Worm (Caenorhabditis elegans) whole organism, young adult: ENCODE data around the gene Y75B12A.2.
A peak's percentile ranks its signal among the peaks of the same experiment; 100 is the strongest.

Experiments
- B0261.1 ChIP-seq: sonication (generic microtip); optimal IDR thresholded peaks from 2 replicates; lab custom pipeline; 2016; ENCODE audit warnings: mild to moderate bottlenecking, missing genetic modification characterization, moderate library complexity, missing compliant biosample characterization
- D2030.7 ChIP-seq: fragments of 200-800 bp; sonication (Bioruptor generic); IDR thresholded peaks from 2 replicates; pipeline ENCODE4 v1.3.6; 2022; ENCODE audit warnings: missing genetic modification reagents, missing genetic modification characterization, missing compliant biosample characterization
- F23B12.7 ChIP-seq: sonication (generic microtip); optimal IDR thresholded peaks from 2 replicates; lab custom pipeline; 2017; ENCODE audit warnings: missing genetic modification characterization, mild to moderate bottlenecking, missing compliant biosample characterization, antibody characterized with exemption, moderate library complexity; ENCODE audit not compliant: insufficient read depth
- K11D2.4 ChIP-seq: fragments of 200-800 bp; sonication (Bioruptor generic); IDR thresholded peaks from 2 replicates; pipeline ENCODE4 v1.3.6; 2022; ENCODE audit warnings: missing genetic modification reagents, missing genetic modification characterization, missing compliant biosample characterization
- Y56A3A.18 ChIP-seq: fragments of 200-800 bp; sonication (Bioruptor generic); IDR thresholded peaks from 2 replicates; pipeline ENCODE4 v1.3.6; 2022; ENCODE audit warnings: missing genetic modification reagents, missing genetic modification characterization, missing compliant biosample characterization
- atf-7 ChIP-seq: sonication (generic microtip); optimal IDR thresholded peaks from 2 replicates; lab custom pipeline; 2017; ENCODE audit warnings: mild to moderate bottlenecking, missing genetic modification characterization, missing compliant biosample characterization
- attf-5 ChIP-seq: fragments of 200-800 bp; sonication (Bioruptor generic); optimal IDR thresholded peaks from 2 replicates; lab custom pipeline; 2018; ENCODE audit warnings: mild to moderate bottlenecking, missing genetic modification characterization, missing compliant biosample characterization
- bed-1 ChIP-seq: fragments of 200-800 bp; sonication (Bioruptor generic); IDR thresholded peaks from 2 replicates; pipeline ENCODE4 v1.3.6; 2022; ENCODE audit warnings: missing genetic modification reagents, missing genetic modification characterization, missing compliant biosample characterization
- ceh-100 ChIP-seq: fragments of 200-800 bp; sonication (Bioruptor generic); IDR thresholded peaks from 2 replicates; pipeline ENCODE4 v1.3.6; 2022; ENCODE audit warnings: missing genetic modification reagents, missing genetic modification characterization, missing compliant biosample characterization
- die-1 ChIP-seq: sonication (generic microtip); optimal IDR thresholded peaks from 2 replicates; lab custom pipeline; 2016; ENCODE audit warnings: missing genotype, mild to moderate bottlenecking, missing genetic modification characterization, missing compliant biosample characterization
- dpff-1 ChIP-seq: sonication (generic microtip); optimal IDR thresholded peaks from 2 replicates; lab custom pipeline; 2017; ENCODE audit warnings: mild to moderate bottlenecking, missing genetic modification characterization, missing compliant biosample characterization
- dpl-1 ChIP-seq: fragments of 150-350 bp; optimal IDR thresholded peaks from 2 replicates; lab custom pipeline; 2014; ENCODE audit warnings: missing biosample characterization, missing genetic modification reagents, missing genetic modification characterization
- ekl-4 ChIP-seq: fragments of 200-800 bp; sonication (Bioruptor generic); IDR thresholded peaks from 2 replicates; pipeline ENCODE4 v1.3.6; 2022; ENCODE audit warnings: missing genetic modification reagents, missing genetic modification characterization, missing compliant biosample characterization
- him-1 ChIP-seq: sonication (generic microtip); optimal IDR thresholded peaks from 2 replicates; lab custom pipeline; 2016; ENCODE audit warnings: missing genotype, missing genetic modification reagents, missing genetic modification characterization, missing compliant biosample characterization
- hlh-26 ChIP-seq: fragments of 200-800 bp; sonication (Bioruptor generic); conservative IDR thresholded peaks from 2 replicates; pipeline ENCODE4 v1.3.6; 2022; ENCODE audit warnings: missing genetic modification reagents, missing genetic modification characterization, missing compliant biosample characterization
- hmg-1.2 ChIP-seq: fragments of 200-800 bp; sonication (Bioruptor generic); IDR thresholded peaks from 2 replicates; pipeline ENCODE4 v1.3.6; 2022; ENCODE audit warnings: missing genetic modification reagents, missing genetic modification characterization, missing compliant biosample characterization
- hsf-1 ChIP-seq: fragments of 200-800 bp; sonication (Bioruptor generic); IDR thresholded peaks from 2 replicates; pipeline ENCODE4 v1.3.6; 2022; ENCODE audit warnings: missing genetic modification reagents, missing genetic modification characterization, missing compliant biosample characterization
- lag-1 ChIP-seq: fragments of 200-800 bp; sonication (Bioruptor generic); IDR thresholded peaks from 2 replicates; pipeline ENCODE4 v1.3.6; 2022; ENCODE audit warnings: missing genetic modification reagents, missing genetic modification characterization, missing compliant biosample characterization
- lin-54 ChIP-seq: fragments of 200-800 bp; sonication (Bioruptor generic); optimal IDR thresholded peaks from 2 replicates; lab custom pipeline; 2018; ENCODE audit warnings: mild to moderate bottlenecking, missing genetic modification characterization, missing compliant biosample characterization
- lir-1 ChIP-seq: fragments of 200-800 bp; sonication (Bioruptor generic); conservative IDR thresholded peaks from 2 replicates; pipeline ENCODE4 v1.3.6; 2022; ENCODE audit warnings: missing genetic modification reagents, missing genetic modification characterization, missing compliant biosample characterization
- lsy-27 ChIP-seq: sonication (generic microtip); optimal IDR thresholded peaks from 2 replicates; lab custom pipeline; 2017; ENCODE audit warnings: missing genetic modification characterization, mild to moderate bottlenecking, missing compliant biosample characterization, antibody characterized with exemption, missing genotype, borderline replicate concordance; ENCODE audit not compliant: insufficient read depth
- madf-6 ChIP-seq: fragments of 200-800 bp; sonication (Bioruptor generic); IDR thresholded peaks from 2 replicates; pipeline ENCODE4 v1.3.6; 2022; ENCODE audit warnings: missing genetic modification reagents, missing genetic modification characterization, missing compliant biosample characterization
- madf-8 ChIP-seq: fragments of 200-800 bp; sonication (Bioruptor generic); conservative IDR thresholded peaks from 2 replicates; pipeline ENCODE4 v1.3.6; 2022; ENCODE audit warnings: missing genetic modification reagents, missing genetic modification characterization, missing compliant biosample characterization
- nhr-90 ChIP-seq: sonication (generic microtip); optimal IDR thresholded peaks from 2 replicates; lab custom pipeline; 2016; ENCODE audit warnings: missing genotype, mild to moderate bottlenecking, missing genetic modification characterization, missing compliant biosample characterization
- pbrm-1 ChIP-seq: fragments of 200-800 bp; sonication (Bioruptor generic); IDR thresholded peaks from 2 replicates; pipeline ENCODE4 v1.3.6; 2022; ENCODE audit warnings: missing genetic modification reagents, missing genetic modification characterization, missing compliant biosample characterization
- rcor-1 ChIP-seq: fragments of 200-800 bp; sonication (Bioruptor generic); IDR thresholded peaks from 2 replicates; pipeline ENCODE4 v1.3.6; 2022; ENCODE audit warnings: missing genetic modification reagents, missing genetic modification characterization, missing compliant biosample characterization
- repo-1 ChIP-seq: sonication (generic microtip); optimal IDR thresholded peaks from 2 replicates; lab custom pipeline; 2017; ENCODE audit warnings: mild to moderate bottlenecking, missing genetic modification characterization, missing compliant biosample characterization
- rpc-1 ChIP-seq, 2 experiments: fragments of 150-350 bp in 1 of 2; sonication (generic microtip) in 1 of 2; optimal IDR thresholded peaks; 2 replicates each; lab custom pipeline; 2014 to 2018; ENCODE audit warnings: missing biosample characterization in 1 of 2, missing genetic modification characterization in 1 of 2, missing genetic modification reagents in 1 of 2, missing genotype in 1 of 2
- snpc-1.1 ChIP-seq: sonication (generic microtip); optimal IDR thresholded peaks from 2 replicates; lab custom pipeline; 2017; ENCODE audit warnings: missing genetic modification characterization, mild to moderate bottlenecking, missing compliant biosample characterization, antibody characterized with exemption, moderate library complexity, missing genotype, missing genetic modification reagents; ENCODE audit not compliant: insufficient read depth
- snpc-4 ChIP-seq, 5 experiments: fragments of 150-350 bp in 1 of 5; sonication (generic microtip) in 4 of 5; optimal IDR thresholded peaks; 2 replicates each; lab custom pipeline; 2014 to 2018; ENCODE audit warnings: missing genetic modification characterization in 5 of 5, missing biosample characterization in 3 of 5, antibody characterized with exemption in 2 of 5, mild to moderate bottlenecking in 2 of 5, missing compliant biosample characterization in 2 of 5, missing genotype in 2 of 5, moderate library complexity in 2 of 5, missing genetic modification reagents in 1 of 5
- tbp1 ChIP-seq: fragments of 200-800 bp; sonication (Bioruptor generic); optimal IDR thresholded peaks from 2 replicates; lab custom pipeline; 2018; ENCODE audit warnings: mild to moderate bottlenecking, missing genetic modification characterization, missing compliant biosample characterization
- tbx-9 ChIP-seq: sonication (generic microtip); optimal IDR thresholded peaks from 2 replicates; lab custom pipeline; 2016; ENCODE audit warnings: borderline replicate concordance, missing genetic modification characterization, inconsistent platforms, missing compliant biosample characterization
- unc-130 ChIP-seq: sonication (generic microtip); optimal IDR thresholded peaks from 2 replicates; lab custom pipeline; 2016; ENCODE audit warnings: missing genetic modification reagents, missing genetic modification characterization, missing compliant biosample characterization
- ztf-26 ChIP-seq: sonication (generic microtip); optimal IDR thresholded peaks from 2 replicates; lab custom pipeline; 2017; ENCODE audit warnings: missing genetic modification characterization, missing compliant biosample characterization
- ztf-28 ChIP-seq: fragments of 200-800 bp; sonication (Bioruptor generic); IDR thresholded peaks from 2 replicates; pipeline ENCODE4 v1.3.6; 2022; ENCODE audit warnings: missing genetic modification reagents, missing genetic modification characterization, missing compliant biosample characterization

The Y75B12A.2 gene

ce11 chrV:15153277-15153676, 43.9 kb downstream of the Y75B12A.2 start, which contains the start of gene srh-55:
TSS of gene srh-55 (plus strand) at chrV:15153577.
- TF ChIP-seq tbx-9 (no peak), hlh-26 (GFP tag; lab: Robert Waterston, UW) (no peak), B0261.1 (tag; lab: Kevin White, UChicago) (no peak), atf-7 (no peak), dpl-1 (GFP tag; lab: Kevin White, UChicago) (no peak), pbrm-1 (no peak)

- TF ChIP-seq him-1 (tag; lab: Kevin White, UChicago) (peak; percentile 78), tbp1 (peak; percentile 87), snpc-1.1 (peak; percentile 17), rcor-1 (no peak), pbrm-1 (peak; percentile 68; the same call in 1 of the 2 replicates), die-1 (peak; percentile 41), lsy-27 (peak; percentile 2), madf-8 (no peak), Y56A3A.18 (GFP tag; lab: Robert Waterston, UW) (no peak), dpff-1 (tag; lab: Kevin White, UChicago) (no peak), F23B12.7 (tag; lab: Kevin White, UChicago) (peak; percentile 77), rpc-1 (optimal IDR thresholded peaks at IDR 0.05; lab: Kevin White, UChicago) (peak; percentile 55), rpc-1 (tag; optimal IDR thresholded peaks at IDR 0.05; lab: Kevin White, UChicago) (peak; percentile 79), ztf-26 (no peak), hmg-1.2 (GFP tag; lab: Robert Waterston, UW) (peak; percentile 62; the same call in 1 of the 2 replicates), unc-130 (GFP tag; lab: Kevin White, UChicago) (no peak), lag-1 (GFP tag; lab: Robert Waterston, UW) (no peak), nhr-90 (peak; percentile 17), attf-5 (GFP tag; lab: Kevin White, UChicago) (peak; percentile 38), ztf-28 (0 out of 2 replicates have a peak, but pooled peaks have one; percentile 53), ceh-100 (GFP tag; lab: Robert Waterston, UW) (peak; percentile 25; the same call in 1 of the 2 replicates), D2030.7 (GFP tag; lab: Robert Waterston, UW) (peak; percentile 75), B0261.1 (tag; lab: Kevin White, UChicago) (peak; percentile 78)
Measured at ce11 chrV:15156504-15156903, 47.1 kb downstream of the Y75B12A.2 start.

- TF ChIP-seq madf-6 (GFP tag; lab: Robert Waterston, UW) = no peak
- TF ChIP-seq K11D2.4 (GFP tag; lab: Robert Waterston, UW) = no peak
- no peak for TF ChIP-seq repo-1 (tag; lab: Kevin White, UChicago)
- TF ChIP-seq ekl-4 (GFP tag; lab: Robert Waterston, UW) = no peak
- TF ChIP-seq snpc-4 (GFP tag; optimal IDR thresholded peaks at IDR 0.05; lab: Kevin White, UChicago) = no peak
- no peak for TF ChIP-seq snpc-4 (tag; optimal IDR thresholded peaks at IDR 0.05; lab: Kevin White, UChicago)
- TF ChIP-seq rpc-1 (optimal IDR thresholded peaks at IDR 0.05; lab: Kevin White, UChicago) = no peak
- TF ChIP-seq rpc-1 (tag; optimal IDR thresholded peaks at IDR 0.05; lab: Kevin White, UChicago) = no peak
- no peak for TF ChIP-seq bed-1 (GFP tag; lab: Robert Waterston, UW)
- no peak for TF ChIP-seq lir-1 (GFP tag; lab: Robert Waterston, UW)
- no peak for TF ChIP-seq lin-54
- TF ChIP-seq hsf-1 (GFP tag; lab: Robert Waterston, UW) = no peak
Measured at ce11 chrV:15158691-15159090, 49.3 kb downstream of the Y75B12A.2 start, which contains the start of gene str-45. TSS of gene str-45 (plus strand) at chrV:15158991.
